Fruit fly (Drosophila melanogaster) whole organism, prepupa: Measurements from ENCODE around the gene CG14277.

ENCODE experiments used
- CG11902 ChIP-seq: fragments of 200-800 bp; sonication (Bioruptor generic); optimal IDR thresholded peaks from 3 replicates; lab custom pipeline; 2016; ENCODE audit warnings: missing biosample characterization, missing genetic modification characterization
- CG16779 ChIP-seq: fragments of 200-800 bp; sonication (Bioruptor generic); optimal IDR thresholded peaks from 3 replicates; lab custom pipeline; 2017; ENCODE audit warnings: missing biosample characterization, mild to moderate bottlenecking, missing genetic modification characterization
- CG3032 ChIP-seq: fragments of 200-800 bp; optimal IDR thresholded peaks from 2 replicates; lab custom pipeline; 2019; ENCODE audit warnings: missing biosample characterization, mild to moderate bottlenecking, missing genetic modification characterization, moderate library complexity
- CG32006 ChIP-seq: fragments of 200-800 bp; sonication (Bioruptor generic); optimal IDR thresholded peaks from 3 replicates; lab custom pipeline; 2017; ENCODE audit warnings: missing biosample characterization, mild to moderate bottlenecking, missing genetic modification characterization
- Sox102F ChIP-seq: fragments of 200-800 bp; sonication (Bioruptor generic); optimal IDR thresholded peaks from 2 replicates; lab custom pipeline; 2016; ENCODE audit warnings: missing biosample characterization, mild to moderate bottlenecking, missing genetic modification characterization

DNA sequence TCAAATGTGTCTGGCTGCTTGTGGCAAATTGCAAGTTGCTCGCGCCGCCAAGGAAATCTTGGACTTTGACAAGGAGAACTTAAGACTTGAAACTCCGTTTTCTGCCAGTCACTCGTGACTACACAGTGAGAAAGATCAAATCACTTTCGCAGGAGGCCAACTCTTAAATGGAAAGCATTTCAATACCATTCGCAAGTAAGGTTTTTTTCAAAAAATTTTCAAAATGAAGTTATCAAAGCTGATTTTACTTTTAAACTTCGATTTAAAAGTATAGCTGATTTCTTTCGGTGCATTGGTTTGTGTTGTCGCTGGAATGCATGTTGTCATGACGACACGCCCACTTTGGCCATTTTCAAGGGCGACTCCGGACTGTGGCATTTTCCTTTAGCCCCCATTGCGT lies 9.9 kb upstream of the CG14277 start:
- TF ChIP-seq Sox102F (peak; percentile 48), CG16779 (tag; lab: Kevin White, UChicago) (peak; percentile 60), CG32006 (GFP tag; lab: Kevin White, UChicago) (peak; percentile 76), CG3032 (tag; lab: Kevin White, UChicago) (peak; percentile 91), CG11902 (GFP tag; lab: Kevin White, UChicago) (peak; percentile 45)
